Worm (Caenorhabditis elegans) whole organism, late embryonic: ENCODE results near the gene T05H10.1.

Experiments used
- T23F11.4 ChIP-seq: fragments of 200-800 bp; sonication (Bioruptor generic); optimal IDR thresholded peaks from 2 replicates; lab custom pipeline; 2018; ENCODE audit warnings: mild to moderate bottlenecking, missing genetic modification characterization, missing compliant biosample characterization
- ama-1 ChIP-seq: fragments of 150-350 bp; optimal IDR thresholded peaks from 2 replicates; lab custom pipeline; 2014
- ceh-45 ChIP-seq: fragments of 200-800 bp; sonication (Bioruptor generic); IDR thresholded peaks from 2 replicates; pipeline ENCODE4 v1.3.6; 2022; ENCODE audit warnings: missing genetic modification reagents, missing genetic modification characterization, missing compliant biosample characterization
- elt-2 ChIP-seq: sonication (generic microtip); optimal IDR thresholded peaks from 2 replicates; lab custom pipeline; 2016; ENCODE audit warnings: missing genetic modification reagents, missing genetic modification characterization, missing compliant biosample characterization
- eyg-1 ChIP-seq: sonication (generic microtip); optimal IDR thresholded peaks from 2 replicates; lab custom pipeline; 2016; ENCODE audit warnings: missing genotype, missing genetic modification characterization, missing compliant biosample characterization
- fkh-10 ChIP-seq: fragments of 150-350 bp; optimal IDR thresholded peaks from 2 replicates; lab custom pipeline; 2014; ENCODE audit warnings: missing biosample characterization, missing genetic modification reagents, missing genetic modification characterization
- hlh-8 ChIP-seq: sonication (generic microtip); optimal IDR thresholded peaks from 2 replicates; lab custom pipeline; 2016; ENCODE audit warnings: missing genotype, missing genetic modification characterization, missing compliant biosample characterization
- lin-11 ChIP-seq: fragments of 200-800 bp; sonication (Bioruptor generic); optimal IDR thresholded peaks from 2 replicates; lab custom pipeline; 2018; ENCODE audit warnings: mild to moderate bottlenecking, missing genetic modification characterization, missing compliant biosample characterization
- pha-4 ChIP-seq: fragments of 150-350 bp; optimal IDR thresholded peaks from 2 replicates; lab custom pipeline; 2018; ENCODE audit warnings: missing biosample characterization, missing genetic modification reagents, missing genetic modification characterization
- pros-1 ChIP-seq: fragments of 150-350 bp; optimal IDR thresholded peaks from 2 replicates; lab custom pipeline; 2014; ENCODE audit warnings: missing biosample characterization, missing genetic modification reagents, missing genetic modification characterization
- sox-4 ChIP-seq: sonication (generic microtip); optimal IDR thresholded peaks from 2 replicates; lab custom pipeline; 2017; ENCODE audit warnings: mild to moderate bottlenecking, missing genetic modification characterization, inconsistent platforms, missing compliant biosample characterization
- tbx-2 ChIP-seq: sonication (generic microtip); optimal IDR thresholded peaks from 2 replicates; lab custom pipeline; 2016; ENCODE audit warnings: missing genetic modification characterization, missing compliant biosample characterization
- unc-55 ChIP-seq: sonication (generic microtip); optimal IDR thresholded peaks from 2 replicates; lab custom pipeline; 2017; ENCODE audit warnings: missing biosample characterization, missing genetic modification reagents, missing genetic modification characterization
- ztf-16 ChIP-seq: sonication (generic microtip); optimal IDR thresholded peaks from 2 replicates; lab custom pipeline; 2017; ENCODE audit warnings: missing genetic modification characterization, missing compliant biosample characterization

DNA sequence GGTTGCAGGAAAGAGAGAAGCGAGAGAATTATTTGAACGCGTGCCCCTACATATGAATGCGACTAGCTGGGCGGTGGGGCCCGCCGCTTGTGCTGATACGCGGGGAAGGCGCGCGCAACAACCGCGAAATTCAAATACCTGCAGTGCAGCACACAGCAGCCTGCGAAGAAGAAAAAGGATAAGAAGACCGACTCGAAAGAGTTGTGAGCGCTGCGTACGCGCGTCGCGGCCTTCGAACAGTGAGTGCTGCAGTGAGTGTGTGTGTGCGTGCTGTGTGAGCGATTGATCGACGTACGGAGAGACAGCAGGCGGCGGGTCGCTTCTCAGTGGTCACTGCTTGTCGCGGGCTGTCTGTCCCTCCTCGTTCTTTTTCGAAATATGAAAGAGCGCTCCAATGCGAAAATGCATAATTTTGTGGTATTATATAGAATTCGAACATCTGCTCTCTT is 14.1 kb upstream of the T05H10.1 start:
- TF ChIP-seq ztf-16 (no peak), eyg-1 (peak; percentile 39), ama-1 (lab: Kevin White, UChicago) (no peak), fkh-10 (no peak), pha-4 (tag; lab: Kevin White, UChicago) (no peak), elt-2 (tag; lab: Kevin White, UChicago) (peak; percentile 62), sox-4 (peak; percentile 40), hlh-8 (tag; lab: Kevin White, UChicago) (peak; percentile 46), pros-1 (peak; percentile 72), unc-55 (GFP tag; lab: Kevin White, UChicago) (peak; percentile 63), tbx-2 (tag; lab: Kevin White, UChicago) (peak; percentile 93), lin-11 (tag; lab: Kevin White, UChicago) (no peak), ceh-45 (GFP tag; lab: Robert Waterston, UW) (0 out of 2 replicates have a peak, but pooled peaks have one; percentile 23), T23F11.4 (peak; percentile 71)
